Fruit fly (Drosophila melanogaster) whole organism, wandering third instar larva: ENCODE measurements around the gene Cpr64Aa.

Experiments
- Abd-B ChIP-seq: fragments of >200 bp; optimal IDR thresholded peaks from 2 replicates; lab custom pipeline; 2017; ENCODE audit warnings: missing biosample characterization, missing genetic modification characterization
- CG9705 ChIP-seq: fragments of 200-800 bp; sonication (Bioruptor generic); optimal IDR thresholded peaks from 2 replicates; lab custom pipeline; 2018; ENCODE audit warnings: missing biosample characterization, mild to moderate bottlenecking, missing genetic modification characterization
- Dif ChIP-seq: fragments of 200-275, 200-300 bp; sonication (Bioruptor generic); optimal IDR thresholded peaks from 2 replicates; lab custom pipeline; 2018; ENCODE audit warnings: missing biosample characterization, missing genetic modification characterization; ENCODE audit not compliant: partially characterized antibody
- GATAd ChIP-seq: sonication (Bioruptor generic); optimal IDR thresholded peaks from 2 replicates; lab custom pipeline; 2016; ENCODE audit warnings: missing biosample characterization, missing genetic modification characterization
- HLH106 ChIP-seq: fragments of 200-800 bp; optimal IDR thresholded peaks from 3 replicates; lab custom pipeline; 2019; ENCODE audit warnings: missing biosample characterization, mild to moderate bottlenecking, missing genetic modification characterization, moderate library complexity
- Hnf4 ChIP-seq: fragments of 200-800 bp; sonication (Bioruptor generic); optimal IDR thresholded peaks from 2 replicates; lab custom pipeline; 2016; ENCODE audit warnings: missing biosample characterization, mild to moderate bottlenecking, missing genetic modification characterization
- Hr78 ChIP-seq: fragments of >200 bp; optimal IDR thresholded peaks from 2 replicates; lab custom pipeline; 2017; ENCODE audit warnings: missing biosample characterization, missing genetic modification characterization
- Hr83 ChIP-seq: fragments of 200-300 bp; sonication (Bioruptor generic); optimal IDR thresholded peaks from 2 replicates; lab custom pipeline; 2016; ENCODE audit warnings: missing biosample characterization, mild to moderate bottlenecking, missing genetic modification characterization, moderate library complexity; ENCODE audit not compliant: poor library complexity, severe bottlenecking
- Jra ChIP-seq: sonication (Bioruptor generic); optimal IDR thresholded peaks from 2 replicates; lab custom pipeline; 2016; ENCODE audit warnings: missing biosample characterization, missing genetic modification characterization
- Mio ChIP-seq: sonication (Bioruptor generic); optimal IDR thresholded peaks from 2 replicates; lab custom pipeline; 2016; ENCODE audit warnings: missing biosample characterization, missing genetic modification characterization
- Myc ChIP-seq: fragments of >200 bp; optimal IDR thresholded peaks from 2 replicates; lab custom pipeline; 2017
- N ChIP-seq: fragments of >200 bp; optimal IDR thresholded peaks from 2 replicates; lab custom pipeline; 2018; ENCODE audit warnings: missing biosample characterization, missing external identifiers, missing genetic modification characterization
- OdsH ChIP-seq: fragments of 200-800 bp; sonication (Bioruptor generic); optimal IDR thresholded peaks from 2 replicates; lab custom pipeline; 2016; ENCODE audit warnings: missing biosample characterization, mild to moderate bottlenecking, missing genetic modification characterization
- Rel ChIP-seq, 2 experiments: fragments of 200-800 bp; sonication (Bioruptor generic) in 1 of 2; optimal IDR thresholded peaks; 2 replicates in 1 of 2; 3 replicates in 1 of 2; lab custom pipeline; 2016 to 2019; ENCODE audit warnings: mild to moderate bottlenecking in 2 of 2, missing biosample characterization in 2 of 2, missing genetic modification characterization in 2 of 2, moderate library complexity in 1 of 2
- Sp1 ChIP-seq: fragments of 200-800 bp; sonication (Bioruptor generic); optimal IDR thresholded peaks from 3 replicates; lab custom pipeline; 2019; ENCODE audit warnings: missing biosample characterization, mild to moderate bottlenecking, missing genetic modification characterization, moderate library complexity
- Vsx2 ChIP-seq: fragments of 200-300, 225-300 bp; sonication (Bioruptor generic); optimal IDR thresholded peaks from 2 replicates; lab custom pipeline; 2018; ENCODE audit warnings: missing biosample characterization, missing genetic modification characterization; ENCODE audit not compliant: partially characterized antibody
- br ChIP-seq: fragments of 200-800 bp; sonication (Bioruptor generic); optimal IDR thresholded peaks from 2 replicates; lab custom pipeline; 2016; ENCODE audit warnings: missing biosample characterization, missing genetic modification characterization
- brk ChIP-seq: fragments of 200-800 bp; sonication (Bioruptor generic); optimal IDR thresholded peaks from 2 replicates; lab custom pipeline; 2016; ENCODE audit warnings: missing biosample characterization, mild to moderate bottlenecking, missing genetic modification characterization
- dl ChIP-seq, 2 experiments: fragments of 175-275, 200-275 bp in 1 of 2; fragments of 200-275 bp in 1 of 2; sonication (Bioruptor generic); optimal IDR thresholded peaks; lab custom pipeline; 2018; ENCODE audit warnings: mild to moderate bottlenecking in 2 of 2, missing biosample characterization in 2 of 2, missing genetic modification characterization in 2 of 2, moderate library complexity in 2 of 2; ENCODE audit not compliant: partially characterized antibody in 2 of 2, insufficient read depth in 1 of 2
- dmrt93B ChIP-seq: fragments of 200-800 bp; sonication (Bioruptor generic); optimal IDR thresholded peaks from 2 replicates; lab custom pipeline; 2018; ENCODE audit warnings: missing biosample characterization, mild to moderate bottlenecking, missing genetic modification characterization
- dsf ChIP-seq: sonication (Bioruptor generic); optimal IDR thresholded peaks from 2 replicates; lab custom pipeline; 2016; ENCODE audit warnings: missing biosample characterization, missing genetic modification characterization, borderline replicate concordance
- ey ChIP-seq: fragments of 200-800 bp; sonication (Bioruptor generic); optimal IDR thresholded peaks from 2 replicates; lab custom pipeline; 2016; ENCODE audit warnings: missing biosample characterization, missing genetic modification characterization
- foxo ChIP-seq, 2 experiments: fragments of 200-800 bp; sonication (Bioruptor generic); optimal IDR thresholded peaks; 2 replicates in 1 of 2; 3 replicates in 1 of 2; lab custom pipeline; 2016 to 2017; ENCODE audit warnings: missing biosample characterization in 2 of 2, missing genetic modification characterization in 2 of 2
- fru ChIP-seq: fragments of 200-800 bp; sonication (Bioruptor generic); optimal IDR thresholded peaks from 3 replicates; lab custom pipeline; 2016; ENCODE audit warnings: missing biosample characterization, mild to moderate bottlenecking, missing genetic modification characterization
- h ChIP-seq: fragments of 200-800 bp; sonication (Bioruptor generic); optimal IDR thresholded peaks from 3 replicates; lab custom pipeline; 2016; ENCODE audit warnings: missing biosample characterization, mild to moderate bottlenecking, missing genetic modification characterization
- jim ChIP-seq: fragments of 175-275, 200-325 bp; sonication (Bioruptor generic); optimal IDR thresholded peaks from 2 replicates; lab custom pipeline; 2016; ENCODE audit warnings: missing biosample characterization, mild to moderate bottlenecking, missing genetic modification characterization
- lola ChIP-seq: fragments of >200 bp; optimal IDR thresholded peaks from 2 replicates; lab custom pipeline; 2017; ENCODE audit warnings: missing biosample characterization, missing genetic modification characterization
- pan ChIP-seq: fragments of >200 bp; optimal IDR thresholded peaks from 2 replicates; lab custom pipeline; 2017
- psq ChIP-seq: fragments of 200-800 bp; sonication (Bioruptor generic); optimal IDR thresholded peaks from 3 replicates; lab custom pipeline; 2017; ENCODE audit warnings: missing biosample characterization, mild to moderate bottlenecking, missing genetic modification characterization, moderate library complexity
- rgr ChIP-seq: fragments of 200-800 bp; sonication (Bioruptor generic); optimal IDR thresholded peaks from 3 replicates; lab custom pipeline; 2016; ENCODE audit warnings: missing biosample characterization, mild to moderate bottlenecking, missing genetic modification characterization
- sage ChIP-seq: fragments of 200-800 bp; sonication (Bioruptor generic); optimal IDR thresholded peaks from 2 replicates; lab custom pipeline; 2016; ENCODE audit warnings: missing biosample characterization, mild to moderate bottlenecking, missing genetic modification characterization
- sv ChIP-seq: fragments of 200-800 bp; sonication (Bioruptor generic); optimal IDR thresholded peaks from 3 replicates; lab custom pipeline; 2016; ENCODE audit warnings: missing biosample characterization, missing genetic modification characterization
- tai ChIP-seq: sonication (Bioruptor generic); optimal IDR thresholded peaks from 2 replicates; lab custom pipeline; 2016; ENCODE audit warnings: missing biosample characterization, missing genetic modification characterization
- usp ChIP-seq: fragments of >200 bp; optimal IDR thresholded peaks from 2 replicates; lab custom pipeline; 2017; ENCODE audit warnings: missing biosample characterization, missing genetic modification characterization
- woc ChIP-seq: sonication (Bioruptor generic); optimal IDR thresholded peaks from 2 replicates; lab custom pipeline; 2016; ENCODE audit warnings: missing biosample characterization, mild to moderate bottlenecking, missing genetic modification characterization

Gene Cpr64Aa

dm6 chr3L:4209078-4209477, at the start of gene Cpr64Aa:
Gene Cpr64Aa (minus strand): TSS chr3L:4209178.
- no peak for TF ChIP-seq rgr (GFP tag; lab: Kevin White, UChicago)
- no peak for TF ChIP-seq lola
- no peak for TF ChIP-seq tai (GFP tag; lab: Kevin White, UChicago)
- TF ChIP-seq Jra (GFP tag; lab: Kevin White, UChicago) = no peak
- TF ChIP-seq dsf (GFP tag; lab: Kevin White, UChicago) = no peak
- TF ChIP-seq Abd-B = no peak
- TF ChIP-seq sage (GFP tag; lab: Kevin White, UChicago) = no peak
- TF ChIP-seq Sp1 (GFP tag; lab: Kevin White, UChicago) = no peak
- no peak for TF ChIP-seq jim (GFP tag; lab: Kevin White, UChicago)
- TF ChIP-seq woc (GFP tag; lab: Kevin White, UChicago) = no peak
- no peak for TF ChIP-seq ey (GFP tag; lab: Kevin White, UChicago)
- TF ChIP-seq br = no peak
- no peak for TF ChIP-seq CG9705
- no peak for TF ChIP-seq fru (GFP tag; lab: Kevin White, UChicago)
- TF ChIP-seq brk = no peak
- TF ChIP-seq usp (GFP tag; lab: Kevin White, UChicago) = no peak
- no peak for TF ChIP-seq HLH106 (tag; lab: Kevin White, UChicago)
- no peak for TF ChIP-seq Hr83 (GFP tag; lab: Kevin White, UChicago)

- peak; percentile 29 for TF ChIP-seq h
- peak; percentile 60 for TF ChIP-seq Sp1 (GFP tag; lab: Kevin White, UChicago)
- TF ChIP-seq psq = peak; percentile 9
- TF ChIP-seq foxo (GFP tag; optimal IDR thresholded peaks at IDR 0.05; lab: Kevin White, UChicago) = peak in 1 of 2 experiments; percentile 36
- no peak for TF ChIP-seq jim (GFP tag; lab: Kevin White, UChicago)
- peak; percentile 32 for TF ChIP-seq CG9705
- no peak for TF ChIP-seq Abd-B
- no peak for TF ChIP-seq Dif (GFP tag; lab: Kevin White, UChicago)
- TF ChIP-seq ey (GFP tag; lab: Kevin White, UChicago) = no peak
- peak; percentile 12 for TF ChIP-seq Hnf4 (GFP tag; lab: Kevin White, UChicago)
- TF ChIP-seq dmrt93B (GFP tag; lab: Kevin White, UChicago) = peak; percentile 51
- peak; percentile 15 for TF ChIP-seq sv (GFP tag; lab: Kevin White, UChicago)
- peak; percentile 2 for TF ChIP-seq Hr83 (GFP tag; lab: Kevin White, UChicago)
- peak; percentile 22 for TF ChIP-seq woc (GFP tag; lab: Kevin White, UChicago)
- no peak for TF ChIP-seq lola
- no peak for TF ChIP-seq pan (lab: Kevin White, UChicago)
- no peak for TF ChIP-seq Mio
- TF ChIP-seq HLH106 (tag; lab: Kevin White, UChicago) = peak; percentile 62
- TF ChIP-seq Myc = peak; percentile 1
- TF ChIP-seq Vsx2 (GFP tag; lab: Kevin White, UChicago) = no peak
- TF ChIP-seq brk = no peak
- no peak for TF ChIP-seq dl (GFP tag; optimal IDR thresholded peaks at IDR 0.05; lab: Kevin White, UChicago; ENCODE audit: insufficient read depth in 1 of 2, partially characterized antibody in 2 of 2)
- TF ChIP-seq OdsH (GFP tag; lab: Kevin White, UChicago) = peak; percentile 29
- peak; percentile 15 for TF ChIP-seq rgr (GFP tag; lab: Kevin White, UChicago)
Observed at dm6 chr3L:4254301-4254834, 45.4 kb upstream of the Cpr64Aa start, which contains the start of the genes ago and CG1265. Gene ago (minus strand): TSS chr3L:4254306. Gene CG1265 (plus strand): TSS chr3L:4254776.

dm6 chr3L:4253611-4254300, 44.8 kb upstream of the Cpr64Aa start:
- TF ChIP-seq Rel (GFP tag; optimal IDR thresholded peaks at IDR 0.05; lab: Kevin White, UChicago) (no peak), Rel (tag; optimal IDR thresholded peaks at IDR 0.05; lab: Kevin White, UChicago) (peak; percentile 97), Dif (GFP tag; lab: Kevin White, UChicago) (no peak), Hr78 (GFP tag; lab: Kevin White, UChicago) (no peak), usp (GFP tag; lab: Kevin White, UChicago) (no peak), GATAd (GFP tag; lab: Kevin White, UChicago) (no peak), N (GFP tag; lab: Kevin White, UChicago) (peak; percentile 14)
